Fruit fly (Drosophila melanogaster) whole organism, embryonic: ENCODE results near the gene CG10598.

ENCODE experiments used
- Adf1 ChIP-seq: fragments of 200-800 bp; sonication (Bioruptor generic); IDR thresholded peaks from 2 replicates; pipeline ENCODE4 v1.3.6; 2022; ENCODE audit warnings: missing biosample characterization, missing genetic modification characterization
- Antp ChIP-seq: fragments of 200-800 bp; sonication (Bioruptor generic); optimal IDR thresholded peaks from 3 replicates; lab custom pipeline; 2016; ENCODE audit warnings: missing biosample characterization, missing genetic modification characterization
- Asciz ChIP-seq: fragments of 200-800 bp; sonication (Bioruptor generic); optimal IDR thresholded peaks from 2 replicates; lab custom pipeline; 2017; ENCODE audit warnings: missing biosample characterization, mild to moderate bottlenecking, missing genetic modification characterization, missing genetic modification reagents
- Atf-2 ChIP-seq: fragments of 200-800 bp; sonication (Bioruptor generic); optimal IDR thresholded peaks from 2 replicates; lab custom pipeline; 2016; ENCODE audit warnings: missing biosample characterization, missing genetic modification characterization
- Awh ChIP-seq: fragments of 200-800 bp; sonication (Bioruptor generic); IDR thresholded peaks from 2 replicates; pipeline ENCODE4, ENCODE4 v1.3.6; 2022; ENCODE audit warnings: missing biosample characterization, missing genetic modification characterization
- B-H1 ChIP-seq: fragments of 200-800 bp; sonication (Bioruptor generic); IDR thresholded peaks from 3 replicates; pipeline ENCODE4 v1.3.6; 2022; ENCODE audit warnings: missing biosample characterization, missing genetic modification characterization
- CG1602 ChIP-seq: fragments of 200-800 bp; sonication (Bioruptor generic); optimal IDR thresholded peaks from 3 replicates; lab custom pipeline; 2016; ENCODE audit warnings: missing biosample characterization, missing genetic modification characterization
- CG16815 ChIP-seq: fragments of 200-800 bp; sonication (Bioruptor generic); optimal IDR thresholded peaks from 3 replicates; lab custom pipeline; 2017; ENCODE audit warnings: missing biosample characterization, mild to moderate bottlenecking, missing genetic modification characterization
- CG17385 ChIP-seq: fragments of 200-800 bp; sonication (Bioruptor generic); optimal IDR thresholded peaks from 3 replicates; lab custom pipeline; 2018; ENCODE audit warnings: missing biosample characterization, mild to moderate bottlenecking, missing genetic modification characterization
- CG18764 ChIP-seq: fragments of 200-800 bp; sonication (Bioruptor generic); optimal IDR thresholded peaks from 3 replicates; lab custom pipeline; 2016; ENCODE audit warnings: missing biosample characterization, missing genetic modification characterization
- CG30403 ChIP-seq: fragments of 200-800 bp; sonication (Bioruptor generic); optimal IDR thresholded peaks from 3 replicates; lab custom pipeline; 2016; ENCODE audit warnings: missing biosample characterization, missing genetic modification characterization
- CG31388 ChIP-seq: fragments of 200-800 bp; sonication (Bioruptor generic); optimal IDR thresholded peaks from 2 replicates; lab custom pipeline; 2016; ENCODE audit warnings: missing biosample characterization, missing genetic modification characterization
- CG3407 ChIP-seq: fragments of 200-800 bp; sonication (Bioruptor generic); optimal IDR thresholded peaks from 2 replicates; lab custom pipeline; 2018; ENCODE audit warnings: missing biosample characterization, mild to moderate bottlenecking, missing genetic modification characterization
- CG3995 ChIP-seq: fragments of 200-800 bp; sonication (Bioruptor generic); optimal IDR thresholded peaks from 3 replicates; lab custom pipeline; 2016; ENCODE audit warnings: missing biosample characterization, missing genetic modification characterization
- CG6175 ChIP-seq: fragments of 200-800 bp; sonication (Bioruptor generic); IDR thresholded peaks from 3 replicates; pipeline ENCODE4 v1.3.6; 2022; ENCODE audit warnings: missing biosample characterization, missing genetic modification characterization
- CG6689 ChIP-seq: fragments of 200-800 bp; sonication (Bioruptor generic); IDR thresholded peaks from 2 replicates; pipeline ENCODE4 v1.3.6; 2022; ENCODE audit warnings: missing biosample characterization, missing genetic modification characterization
- CG6791 ChIP-seq: fragments of 200-800 bp; sonication (Bioruptor generic); IDR thresholded peaks from 3 replicates; pipeline ENCODE4 v1.3.6; 2022; ENCODE audit warnings: missing biosample characterization, missing genetic modification characterization; ENCODE audit not compliant: partially characterized antibody
- CG7745 ChIP-seq: fragments of 200-800 bp; sonication (Bioruptor generic); optimal IDR thresholded peaks from 2 replicates; lab custom pipeline; 2018; ENCODE audit warnings: missing biosample characterization, mild to moderate bottlenecking, missing genetic modification characterization, moderate library complexity
- CG7928 ChIP-seq: fragments of 200-800 bp; sonication (Bioruptor generic); optimal IDR thresholded peaks from 2 replicates; lab custom pipeline; 2017; ENCODE audit warnings: missing biosample characterization, mild to moderate bottlenecking, missing genetic modification characterization
- CG7987 ChIP-seq: fragments of 200-800 bp; sonication (Bioruptor generic); optimal IDR thresholded peaks from 2 replicates; lab custom pipeline; 2018; ENCODE audit warnings: missing biosample characterization, mild to moderate bottlenecking, missing genetic modification characterization, moderate library complexity
- CrebB ChIP-seq: fragments of 200-800 bp; sonication (Bioruptor generic); optimal IDR thresholded peaks from 3 replicates; lab custom pipeline; 2018; ENCODE audit warnings: missing biosample characterization, mild to moderate bottlenecking, missing genetic modification characterization
- Dfd ChIP-seq, 2 experiments: fragments of >200 bp; optimal IDR thresholded peaks; 2 replicates each; lab custom pipeline; 2017; ENCODE audit warnings: missing biosample characterization in 2 of 2, missing genetic modification characterization in 2 of 2
- Dref ChIP-seq: fragments of 200-800 bp; sonication (Bioruptor generic); IDR thresholded peaks from 2 replicates; pipeline ENCODE4 v1.3.6; 2022; ENCODE audit warnings: missing biosample characterization, missing genetic modification characterization
- Eip74EF ChIP-seq, 2 experiments: fragments of 200-800 bp in 1 of 2; fragments of >200 bp in 1 of 2; sonication (Bioruptor generic) in 1 of 2; optimal IDR thresholded peaks; 2 replicates each; lab custom pipeline; 2017 to 2019; ENCODE audit warnings: missing biosample characterization in 2 of 2, missing genetic modification characterization in 2 of 2, mild to moderate bottlenecking in 1 of 2, moderate library complexity in 1 of 2
- Mrtf ChIP-seq: fragments of 200-800 bp; sonication (Bioruptor generic); IDR thresholded peaks from 3 replicates; pipeline ENCODE4 v1.3.6; 2022; ENCODE audit warnings: missing biosample characterization, missing genetic modification characterization
- NC2β ChIP-seq: fragments of 200-800 bp; sonication (Bioruptor generic); optimal IDR thresholded peaks from 2 replicates; lab custom pipeline; 2016; ENCODE audit warnings: missing biosample characterization, missing genetic modification characterization
- Oaz ChIP-seq: fragments of 200-800 bp; sonication (Bioruptor generic); IDR thresholded peaks from 2 replicates; pipeline ENCODE4 v1.3.6; 2022; ENCODE audit warnings: missing biosample characterization, missing genetic modification characterization
- Scr ChIP-seq: fragments of 200-800 bp; sonication (Bioruptor generic); IDR thresholded peaks from 2 replicates; pipeline ENCODE4 v1.3.6; 2022; ENCODE audit warnings: missing biosample characterization, missing genetic modification characterization; ENCODE audit not compliant: partially characterized antibody
- Sox102F ChIP-seq: fragments of 200-800 bp; sonication (Bioruptor generic); optimal IDR thresholded peaks from 2 replicates; lab custom pipeline; 2018; ENCODE audit warnings: missing biosample characterization, mild to moderate bottlenecking, missing genetic modification characterization, moderate library complexity
- Xbp1 ChIP-seq: fragments of 200-800 bp; sonication (Bioruptor generic); optimal IDR thresholded peaks from 3 replicates; lab custom pipeline; 2016; ENCODE audit warnings: missing biosample characterization, mild to moderate bottlenecking, missing genetic modification characterization
- bcd ChIP-seq: fragments of 200-800 bp; sonication (Bioruptor generic); optimal IDR thresholded peaks from 2 replicates; lab custom pipeline; 2017; ENCODE audit warnings: missing biosample characterization, mild to moderate bottlenecking, missing genetic modification characterization
- ci ChIP-seq: fragments of 200-800 bp; sonication (Bioruptor generic); IDR thresholded peaks from 3 replicates; pipeline ENCODE4 v1.3.6; 2022; ENCODE audit warnings: missing biosample characterization, missing genetic modification characterization
- dan ChIP-seq: fragments of 200-800 bp; sonication (Bioruptor generic); IDR thresholded peaks from 2 replicates; pipeline ENCODE4 v1.3.6; 2022; ENCODE audit warnings: missing biosample characterization, missing genetic modification characterization
- dpn ChIP-seq, 2 experiments: fragments of 200-800 bp; sonication (Bioruptor generic); optimal IDR thresholded peaks; 3 replicates each; lab custom pipeline; 2016; ENCODE audit warnings: missing biosample characterization in 2 of 2, missing genetic modification characterization in 2 of 2
- emc ChIP-seq: fragments of 200-800 bp; sonication (Bioruptor generic); optimal IDR thresholded peaks from 2 replicates; lab custom pipeline; 2016; ENCODE audit warnings: missing biosample characterization, missing genetic modification characterization
- eve ChIP-seq, 2 experiments: fragments of >200 bp; optimal IDR thresholded peaks; 2 replicates each; lab custom pipeline; 2017; ENCODE audit warnings: missing biosample characterization in 2 of 2, missing genetic modification characterization in 2 of 2
- exex ChIP-seq: fragments of 200-800 bp; sonication (Bioruptor generic); optimal IDR thresholded peaks from 4 replicates; lab custom pipeline; 2018; ENCODE audit warnings: missing biosample characterization, mild to moderate bottlenecking, missing genetic modification characterization, moderate library complexity
- gro ChIP-seq: fragments of 200-800 bp; sonication (Bioruptor generic); optimal IDR thresholded peaks from 2 replicates; lab custom pipeline; 2016; ENCODE audit warnings: missing biosample characterization, missing genetic modification characterization
- hth ChIP-seq: fragments of >200 bp; optimal IDR thresholded peaks from 2 replicates; lab custom pipeline; 2017; ENCODE audit warnings: inconsistent platforms
- jigr1 ChIP-seq: fragments of 200-800 bp; sonication (Bioruptor generic); IDR thresholded peaks from 3 replicates; pipeline ENCODE4 v1.3.6; 2022; ENCODE audit warnings: missing biosample characterization, missing genetic modification characterization
- maf-S ChIP-seq: fragments of 200-800 bp; sonication (Bioruptor generic); optimal IDR thresholded peaks from 2 replicates; lab custom pipeline; 2016; ENCODE audit warnings: missing biosample characterization, missing genetic modification characterization
- odd ChIP-seq: fragments of 200-800 bp; sonication (Bioruptor generic); optimal IDR thresholded peaks from 2 replicates; lab custom pipeline; 2017; ENCODE audit warnings: missing biosample characterization, mild to moderate bottlenecking, missing genetic modification characterization
- org-1 ChIP-seq: fragments of 200-800 bp; sonication (Bioruptor generic); optimal IDR thresholded peaks from 2 replicates; lab custom pipeline; 2017; ENCODE audit warnings: missing biosample characterization, missing genetic modification characterization
- pita ChIP-seq: fragments of 200-800 bp; sonication (Bioruptor generic); optimal IDR thresholded peaks from 2 replicates; lab custom pipeline; 2017; ENCODE audit warnings: missing biosample characterization, mild to moderate bottlenecking, missing genetic modification characterization
- pzg ChIP-seq: fragments of 200-800 bp; sonication (Bioruptor generic); optimal IDR thresholded peaks from 3 replicates; lab custom pipeline; 2018; ENCODE audit warnings: missing biosample characterization, mild to moderate bottlenecking, missing genetic modification characterization, moderate library complexity
- ranshi ChIP-seq: fragments of 200-800 bp; sonication (Bioruptor generic); IDR thresholded peaks from 2 replicates; pipeline ENCODE4 v1.3.6; 2022; ENCODE audit warnings: missing biosample characterization, missing genetic modification characterization
- run ChIP-seq: fragments of 200-800 bp; sonication (Bioruptor generic); optimal IDR thresholded peaks from 3 replicates; lab custom pipeline; 2018; ENCODE audit warnings: missing biosample characterization, mild to moderate bottlenecking, missing genetic modification characterization
- sisA ChIP-seq: fragments of 200-800 bp; sonication (Bioruptor generic); IDR thresholded peaks from 2 replicates; pipeline ENCODE4 v1.3.6; 2022; ENCODE audit warnings: missing biosample characterization, missing genetic modification characterization
- slbo ChIP-seq: fragments of 200-800 bp; sonication (Bioruptor generic); IDR thresholded peaks from 2 replicates; pipeline ENCODE4 v1.3.6; 2022; ENCODE audit warnings: missing biosample characterization, missing genetic modification characterization
- sqz ChIP-seq: fragments of 200-800 bp; sonication (Bioruptor generic); optimal IDR thresholded peaks from 3 replicates; lab custom pipeline; 2018; ENCODE audit warnings: missing biosample characterization, mild to moderate bottlenecking, missing genetic modification characterization
- tup ChIP-seq: fragments of 200-800 bp; sonication (Bioruptor generic); optimal IDR thresholded peaks from 2 replicates; lab custom pipeline; 2016; ENCODE audit warnings: missing biosample characterization, mild to moderate bottlenecking, missing genetic modification characterization, moderate library complexity

CG10598 gene

DNA sequence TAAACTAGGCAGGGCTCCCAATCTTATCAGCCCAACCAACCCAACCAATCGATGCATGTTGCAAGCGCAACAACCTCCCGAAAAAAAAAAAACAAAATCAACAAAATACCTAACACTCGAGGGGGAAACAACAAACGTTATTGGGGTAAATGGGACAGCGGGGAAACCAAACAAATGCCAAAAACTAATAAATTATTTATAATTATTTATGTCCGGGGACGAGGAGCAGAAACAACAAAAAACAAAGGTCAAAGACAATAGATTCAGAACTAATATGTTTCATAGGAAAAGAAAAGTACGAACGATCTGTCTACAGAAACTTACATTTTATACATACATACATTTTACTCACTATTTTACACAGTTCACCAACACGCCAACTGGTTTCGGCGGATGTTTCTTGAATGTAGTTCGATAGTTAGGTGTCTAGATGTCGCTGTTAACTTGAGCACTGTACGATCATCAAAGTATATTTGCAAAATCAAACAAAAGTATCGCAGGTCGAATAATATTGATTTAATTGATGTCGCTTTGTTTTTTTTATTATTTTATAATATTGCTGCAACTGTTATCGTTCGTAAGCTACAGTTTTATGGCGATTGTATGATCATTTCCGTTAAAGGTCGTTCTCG, 51.0 kb downstream of the CG10598 start (continued):
- peak; percentile 55 for TF ChIP-seq Xbp1
- TF ChIP-seq run (tag; lab: Kevin White, UChicago): no peak
- no peak for TF ChIP-seq Atf-2 (GFP tag; lab: Kevin White, UChicago)
- no peak for TF ChIP-seq NC2β (GFP tag; lab: Kevin White, UChicago)
- peak; percentile 0 for TF ChIP-seq pzg (GFP tag; lab: Kevin White, UChicago)
- TF ChIP-seq CG1602 (GFP tag; lab: Kevin White, UChicago): no peak
- TF ChIP-seq Mrtf (GFP tag; lab: Robert Waterston, UW): peak; percentile 42; the same call in 1 of the 3 replicates
- TF ChIP-seq Sox102F: peak; percentile 42
- peak; percentile 54; the same call in 2 of the 3 replicates for TF ChIP-seq CG6791 (GFP tag; lab: Robert Waterston, UW)
- no peak for TF ChIP-seq CrebB (tag; lab: Kevin White, UChicago)
- no peak for TF ChIP-seq eve (GFP tag; optimal IDR thresholded peaks at IDR 0.05; lab: Kevin White, UChicago)
- no peak for TF ChIP-seq tup (GFP tag; lab: Kevin White, UChicago)
- TF ChIP-seq dan (GFP tag; lab: Robert Waterston, UW): no peak
- TF ChIP-seq Antp (GFP tag; lab: Kevin White, UChicago): peak; percentile 24
- TF ChIP-seq B-H1: no peak; the same call in 2 of the 3 replicates
- no peak for TF ChIP-seq Oaz
- no peak for TF ChIP-seq ranshi (GFP tag; lab: Robert Waterston, UW)
- TF ChIP-seq exex (tag; lab: Kevin White, UChicago): no peak
- TF ChIP-seq Awh (GFP tag; lab: Robert Waterston, UW): no peak
- TF ChIP-seq CG7987: peak; percentile 41
- TF ChIP-seq CG18764: no peak
- no peak for TF ChIP-seq sqz
- TF ChIP-seq CG16815 (GFP tag; lab: Kevin White, UChicago): no peak
- no peak for TF ChIP-seq CG7928
- no peak for TF ChIP-seq hth
- TF ChIP-seq ci (GFP tag; lab: Robert Waterston, UW): 0 out of 3 replicates have a peak, but pooled peaks have one; percentile 50
- no peak for TF ChIP-seq jigr1
- no peak for TF ChIP-seq Asciz (GFP tag; lab: Kevin White, UChicago)
- TF ChIP-seq CG3407 (GFP tag; lab: Kevin White, UChicago): no peak
- TF ChIP-seq bcd (GFP tag; lab: Kevin White, UChicago): peak; percentile 0
- TF ChIP-seq sisA: no peak; the same call in 1 of the 2 replicates
- TF ChIP-seq CG3995 (GFP tag; lab: Kevin White, UChicago): no peak
- TF ChIP-seq CG30403 (GFP tag; lab: Kevin White, UChicago): peak; percentile 54
- no peak for TF ChIP-seq CG17385 (GFP tag; lab: Kevin White, UChicago)
- TF ChIP-seq CG6175: no peak
- no peak for TF ChIP-seq gro
- no peak for TF ChIP-seq org-1 (GFP tag; lab: Kevin White, UChicago)
- TF ChIP-seq Dfd (GFP tag; optimal IDR thresholded peaks at IDR 0.05; lab: Kevin White, UChicago): no peak
- peak; percentile 53 for TF ChIP-seq pita (GFP tag; lab: Kevin White, UChicago)
- TF ChIP-seq maf-S (GFP tag; lab: Kevin White, UChicago): peak; percentile 22
- no peak for TF ChIP-seq Dref (GFP tag; lab: Robert Waterston, UW)
- no peak for TF ChIP-seq Scr (GFP tag; lab: Robert Waterston, UW)
- no peak for TF ChIP-seq emc (GFP tag; lab: Kevin White, UChicago)
- no peak for TF ChIP-seq Eip74EF (GFP tag; optimal IDR thresholded peaks at IDR 0.05; lab: Kevin White, UChicago)
- TF ChIP-seq odd: no peak
- TF ChIP-seq dpn (GFP tag; optimal IDR thresholded peaks at IDR 0.05; lab: Kevin White, UChicago): peak; percentile 14 to 35
- TF ChIP-seq CG7745 (tag; lab: Kevin White, UChicago): no peak
- no peak for TF ChIP-seq Adf1
- TF ChIP-seq CG31388: no peak
- peak; percentile 62; the same call in 1 of the 2 replicates for TF ChIP-seq slbo (GFP tag; lab: Robert Waterston, UW)
- TF ChIP-seq CG6689: no peak
